Worm (Caenorhabditis elegans): ENCODE results near the gene eol-1.

- TF ChIP-seq egl-27 (tag; optimal IDR thresholded peaks at IDR 0.05) (no peak), fos-1 (tag; optimal IDR thresholded peaks at IDR 0.05) (no peak)
Observed at ce11 chrV:13957691-13958090, 23.0 kb downstream of the eol-1 start.
